Worm (Caenorhabditis elegans): Measurements from ENCODE around the gene M163.9.

ce11 chrX:14495075-14495474, 25.7 kb downstream of the M163.9 start:
- TF ChIP-seq elt-3 (tag; optimal IDR thresholded peaks at IDR 0.05) (no peak), snpc-4 (tag; optimal IDR thresholded peaks at IDR 0.05) (no peak), lin-32 (GFP tag; optimal IDR thresholded peaks at IDR 0.05) (no peak), nhr-2 (tag; optimal IDR thresholded peaks at IDR 0.05) (no peak), unc-39 (tag; optimal IDR thresholded peaks at IDR 0.05) (no peak), nhr-237 (tag; optimal IDR thresholded peaks at IDR 0.05) (no peak), ztf-11 (tag; optimal IDR thresholded peaks at IDR 0.05) (no peak)
